Worm (Caenorhabditis elegans) whole organism, L2 larva: ENCODE measurements around the gene gcy-25.

ENCODE experiments used
- blmp-1 ChIP-seq: sonication (generic microtip); optimal IDR thresholded peaks from 2 replicates; lab custom pipeline; 2017; ENCODE audit warnings: missing genetic modification characterization, mild to moderate bottlenecking, missing compliant biosample characterization, antibody characterized with exemption, moderate library complexity; ENCODE audit not compliant: insufficient read depth
- nhr-77 ChIP-seq: fragments of 150-350 bp; optimal IDR thresholded peaks from 2 replicates; lab custom pipeline; 2014; ENCODE audit warnings: missing biosample characterization, missing genetic modification characterization
- skn-1 ChIP-seq: sonication (generic microtip); optimal IDR thresholded peaks from 2 replicates; lab custom pipeline; 2017; ENCODE audit warnings: missing biosample characterization, missing genetic modification characterization
- unc-55 ChIP-seq: fragments of 150-350 bp; sonication (generic microtip); optimal IDR thresholded peaks from 3 replicates; lab custom pipeline; 2014; ENCODE audit warnings: missing biosample characterization, missing genetic modification reagents, missing genetic modification characterization
- ztf-11 ChIP-seq: sonication (generic microtip); optimal IDR thresholded peaks from 2 replicates; lab custom pipeline; 2017; ENCODE audit warnings: missing biosample characterization, missing genetic modification characterization

DNA sequence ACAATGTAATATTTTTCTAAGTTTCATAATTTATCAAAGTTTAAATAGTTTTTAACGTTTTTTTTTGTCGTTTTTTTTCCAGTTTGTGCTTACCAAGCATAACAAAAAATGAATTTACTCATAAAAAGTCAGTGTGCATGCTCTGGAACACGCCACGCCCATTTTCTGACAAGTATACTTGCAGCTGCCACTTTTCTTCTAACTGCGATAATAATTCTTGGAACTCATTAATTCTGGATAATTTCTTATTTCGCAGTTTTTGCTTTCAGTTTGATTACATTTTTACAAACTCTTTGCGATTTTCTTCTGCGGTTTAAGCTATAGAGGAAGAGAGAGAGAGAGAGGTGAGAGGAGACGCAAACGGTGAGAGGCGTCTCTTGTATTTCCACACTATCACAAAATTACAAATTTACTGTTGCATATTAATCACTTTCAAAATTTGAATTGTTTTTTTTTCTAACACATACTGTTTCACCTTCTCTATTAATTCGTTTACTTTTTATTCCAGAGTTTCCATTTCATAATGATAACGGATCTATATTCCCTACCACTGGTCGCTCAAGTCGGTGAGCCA is 33.4 kb downstream of the gcy-25 start, which contains the start of gene srv-15:
- no peak for TF ChIP-seq ztf-11 (tag; lab: Kevin White, UChicago)
- no peak for TF ChIP-seq unc-55 (GFP tag; lab: Kevin White, UChicago)
- TF ChIP-seq blmp-1 (tag; lab: Kevin White, UChicago), result no peak
- TF ChIP-seq nhr-77 (tag; lab: Kevin White, UChicago), result no peak
- no peak for TF ChIP-seq skn-1 (tag; lab: Kevin White, UChicago)
